Worm (Caenorhabditis elegans) whole organism, young adult: Measurements from ENCODE around the gene F13E9.13.

Experiments used
- F23B12.7 ChIP-seq: sonication (generic microtip); optimal IDR thresholded peaks from 2 replicates; lab custom pipeline; 2017; ENCODE audit warnings: missing genetic modification characterization, mild to moderate bottlenecking, missing compliant biosample characterization, antibody characterized with exemption, moderate library complexity; ENCODE audit not compliant: insufficient read depth
- F33H1.4 ChIP-seq: fragments of 200-800 bp; sonication (Bioruptor generic); IDR thresholded peaks from 2 replicates; pipeline ENCODE4 v1.3.6; 2022; ENCODE audit warnings: missing genetic modification reagents, missing genetic modification characterization, missing compliant biosample characterization
- Y53G8AR.9 ChIP-seq: fragments of 200-800 bp; sonication (Bioruptor generic); conservative IDR thresholded peaks from 2 replicates; pipeline ENCODE4 v1.3.6; 2022; ENCODE audit warnings: missing genetic modification reagents, missing genetic modification characterization, missing compliant biosample characterization
- ama-1 ChIP-seq, 3 experiments: fragments of 150-350 bp in 1 of 3; sonication (generic microtip) in 2 of 3; optimal IDR thresholded peaks; 2 replicates each; lab custom pipeline; 2014 to 2018; ENCODE audit warnings: missing biosample characterization in 2 of 3, missing genetic modification characterization in 2 of 3, missing genetic modification reagents in 2 of 3
- attf-3 ChIP-seq: fragments of 200-800 bp; sonication (Bioruptor generic); conservative IDR thresholded peaks from 2 replicates; pipeline ENCODE4 v1.3.6; 2022; ENCODE audit warnings: missing genetic modification reagents, missing genetic modification characterization, missing compliant biosample characterization
- cebp-2 ChIP-seq: fragments of 200-800 bp; sonication (Bioruptor generic); IDR thresholded peaks from 2 replicates; pipeline ENCODE4 v1.3.6; 2022; ENCODE audit warnings: missing genetic modification characterization, missing compliant biosample characterization
- chd-7 ChIP-seq: sonication (generic microtip); optimal IDR thresholded peaks from 2 replicates; lab custom pipeline; 2016; ENCODE audit warnings: mild to moderate bottlenecking, missing genetic modification characterization, moderate library complexity, missing compliant biosample characterization
- pha-4 ChIP-seq: fragments of 150-350 bp; sonication (generic microtip); optimal IDR thresholded peaks from 2 replicates; lab custom pipeline; 2014; ENCODE audit warnings: missing biosample characterization, missing genetic modification reagents, missing genetic modification characterization
- rec-8 ChIP-seq, 2 experiments: sonication (generic microtip); optimal IDR thresholded peaks; 2 replicates each; lab custom pipeline; 2016; ENCODE audit warnings: mild to moderate bottlenecking in 2 of 2, missing genetic modification characterization in 2 of 2, missing genetic modification reagents in 2 of 2, missing genotype in 2 of 2, missing biosample characterization in 1 of 2, missing compliant biosample characterization in 1 of 2, moderate library complexity in 1 of 2
- repo-1 ChIP-seq: sonication (generic microtip); optimal IDR thresholded peaks from 2 replicates; lab custom pipeline; 2017; ENCODE audit warnings: mild to moderate bottlenecking, missing genetic modification characterization, missing compliant biosample characterization
- snpc-3.4 ChIP-seq: sonication (generic microtip); optimal IDR thresholded peaks from 2 replicates; lab custom pipeline; 2017; ENCODE audit warnings: missing genetic modification characterization, mild to moderate bottlenecking, missing compliant biosample characterization, antibody characterized with exemption, moderate library complexity, missing genotype, missing genetic modification reagents
- snpc-4 ChIP-seq, 5 experiments: fragments of 150-350 bp in 1 of 5; sonication (generic microtip) in 4 of 5; optimal IDR thresholded peaks; 2 replicates each; lab custom pipeline; 2014 to 2018; ENCODE audit warnings: missing genetic modification characterization in 5 of 5, missing biosample characterization in 3 of 5, antibody characterized with exemption in 2 of 5, mild to moderate bottlenecking in 2 of 5, missing compliant biosample characterization in 2 of 5, missing genotype in 2 of 5, moderate library complexity in 2 of 5, missing genetic modification reagents in 1 of 5
- unc-62 ChIP-seq: fragments of 150-350 bp; optimal IDR thresholded peaks from 2 replicates; lab custom pipeline; 2014; ENCODE audit warnings: missing biosample characterization, missing genetic modification reagents, missing genetic modification characterization

ce11 chrIV:10881230-10881629 is at the start of gene F13E9.13:
- no peak for TF ChIP-seq Y53G8AR.9 (GFP tag; lab: Robert Waterston, UW)
- no peak for TF ChIP-seq ama-1 (optimal IDR thresholded peaks at IDR 0.05; lab: Kevin White, UChicago)
- no peak for TF ChIP-seq ama-1 (GFP tag; optimal IDR thresholded peaks at IDR 0.05; lab: Kevin White, UChicago)
- TF ChIP-seq rec-8 (tag; optimal IDR thresholded peaks at IDR 0.05; lab: Kevin White, UChicago) = no peak
- TF ChIP-seq cebp-2 (GFP tag; lab: Robert Waterston, UW) = no peak
- TF ChIP-seq snpc-4 (GFP tag; optimal IDR thresholded peaks at IDR 0.05; lab: Kevin White, UChicago) = no peak
- no peak for TF ChIP-seq snpc-4 (tag; optimal IDR thresholded peaks at IDR 0.05; lab: Kevin White, UChicago)
- no peak for TF ChIP-seq chd-7
- no peak for TF ChIP-seq F33H1.4 (GFP tag; lab: Robert Waterston, UW)
- no peak for TF ChIP-seq F23B12.7
- no peak for TF ChIP-seq repo-1 (tag; lab: Kevin White, UChicago)
- no peak for TF ChIP-seq unc-62 (GFP tag; lab: Kevin White, UChicago)
- TF ChIP-seq attf-3 (GFP tag; lab: Robert Waterston, UW) = no peak
- no peak for TF ChIP-seq snpc-3.4 (tag; lab: Kevin White, UChicago)
- no peak for TF ChIP-seq pha-4 (tag; lab: Kevin White, UChicago)
